Worm (Caenorhabditis elegans): ENCODE results near the gene F17H10.1.

The F17H10.1 gene

DNA sequence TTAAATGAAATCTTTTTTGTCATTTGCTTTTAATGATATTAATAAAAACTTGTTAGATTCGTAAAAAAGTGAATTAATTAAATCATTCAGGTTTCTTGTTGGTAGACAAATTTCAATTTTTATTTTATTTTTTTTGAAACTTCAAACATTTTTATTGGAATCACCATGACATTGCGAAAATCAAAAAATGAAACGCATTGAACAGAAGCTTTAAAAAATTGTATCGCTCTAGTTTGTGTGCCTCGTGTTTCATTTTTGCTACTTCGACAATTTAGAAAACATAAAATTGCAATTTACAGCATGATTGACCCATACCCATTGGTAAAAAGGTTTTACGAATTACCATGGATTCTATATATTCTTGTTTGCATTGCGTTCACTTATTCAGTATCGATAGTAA, 20.8 kb upstream of the F17H10.1 start, which contains the start of gene R03G8.1:
R03G8.1 (plus strand) TSS at position 301 of the 400 bp plus-strand sequence.
- no peak for TF ChIP-seq aptf-3 (GFP tag; IDR thresholded peaks at IDR 0.05)
- no peak for TF ChIP-seq zim-3 (tag; optimal IDR thresholded peaks at IDR 0.05)
- no peak for TF ChIP-seq D2030.7 (GFP tag; IDR thresholded peaks at IDR 0.05)
- TF ChIP-seq mcd-1 (GFP tag; IDR thresholded peaks at IDR 0.05), result no peak
- TF ChIP-seq sptf-2 (GFP tag; optimal IDR thresholded peaks at IDR 0.05), result no peak

DNA sequence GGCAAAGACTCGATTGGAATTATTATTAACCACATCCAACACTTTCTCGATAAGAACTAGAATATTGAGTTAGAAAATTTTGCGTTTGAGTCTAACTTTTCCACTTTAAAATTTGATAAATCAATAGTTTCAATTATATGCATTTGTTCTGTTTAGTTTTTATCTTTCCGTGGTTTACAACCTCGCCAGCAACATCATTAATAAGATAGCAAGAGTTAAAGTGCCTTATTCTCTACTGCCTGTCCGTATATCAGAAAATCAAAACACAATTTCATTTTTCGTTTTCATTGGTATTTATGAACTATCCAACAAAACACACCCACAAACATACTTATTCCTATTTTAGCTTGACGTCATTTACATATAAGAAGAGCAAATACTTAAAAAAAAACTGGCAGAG, 16.5 kb upstream of the F17H10.1 start:
- no peak for TF ChIP-seq rec-8 (tag; optimal IDR thresholded peaks at IDR 0.05)
- TF ChIP-seq cebp-2 (GFP tag; IDR thresholded peaks at IDR 0.05), result no peak
- TF ChIP-seq F22D6.2 (tag; optimal IDR thresholded peaks at IDR 0.05), result no peak
- TF ChIP-seq F33H1.4 (GFP tag; IDR thresholded peaks at IDR 0.05), result no peak
- no peak for TF ChIP-seq snpc-1.1 (tag; optimal IDR thresholded peaks at IDR 0.05; ENCODE audit: insufficient read depth)
- no peak for TF ChIP-seq atf-7 (tag; optimal IDR thresholded peaks at IDR 0.05)
- no peak for TF ChIP-seq ceh-58 (GFP tag; IDR thresholded peaks at IDR 0.05)
- TF ChIP-seq bed-2 (GFP tag; IDR thresholded peaks at IDR 0.05), result no peak
- TF ChIP-seq snpc-4 (GFP tag; optimal IDR thresholded peaks at IDR 0.05), result no peak
- TF ChIP-seq snpc-4 (tag; optimal IDR thresholded peaks at IDR 0.05), result no peak
- no peak for TF ChIP-seq sptf-2 (GFP tag; optimal IDR thresholded peaks at IDR 0.05)
- no peak for TF ChIP-seq madf-3 (GFP tag; IDR thresholded peaks at IDR 0.05)
- no peak for TF ChIP-seq mxl-1 (tag; optimal IDR thresholded peaks at IDR 0.05)
- TF ChIP-seq lin-26 (GFP tag; IDR thresholded peaks at IDR 0.05), result no peak
- TF ChIP-seq nfya-2 (GFP tag; IDR thresholded peaks at IDR 0.05), result no peak
- TF ChIP-seq die-1 (tag; optimal IDR thresholded peaks at IDR 0.05), result no peak

DNA sequence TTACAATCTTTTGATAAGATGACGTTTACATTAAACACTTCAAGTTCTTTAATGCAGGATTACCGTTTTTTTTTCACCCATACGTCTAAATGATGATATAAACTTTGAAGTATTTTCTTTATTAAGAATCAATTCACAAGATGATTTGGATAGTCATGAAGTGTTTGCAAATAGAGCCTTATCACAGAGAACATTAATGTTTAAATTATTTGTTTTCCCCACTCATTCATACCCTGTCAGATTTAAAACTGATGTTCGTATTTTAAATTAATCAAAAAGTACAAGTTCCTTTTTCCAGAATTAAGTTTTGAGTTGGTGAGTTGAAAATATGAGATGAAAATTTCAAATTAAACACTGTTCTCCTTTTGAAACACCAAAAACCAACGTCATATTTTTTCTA, 14.4 kb upstream of the F17H10.1 start, which contains the start of gene R03G8.3:
R03G8.3 (plus strand) TSS at position 301 of the 400 bp plus-strand sequence.
- TF ChIP-seq ztf-25 (GFP tag; IDR thresholded peaks at IDR 0.05), result no peak
- no peak for TF ChIP-seq B0336.3 (GFP tag; IDR thresholded peaks at IDR 0.05)
- no peak for TF ChIP-seq athp-1 (tag; optimal IDR thresholded peaks at IDR 0.05)
- TF ChIP-seq mes-4 (tag; optimal IDR thresholded peaks at IDR 0.05), result no peak
- no peak for TF ChIP-seq snpc-1.1 (tag; optimal IDR thresholded peaks at IDR 0.05; ENCODE audit: insufficient read depth)
- no peak for TF ChIP-seq him-1 (tag; optimal IDR thresholded peaks at IDR 0.05)
- no peak for TF ChIP-seq nhr-120 (GFP tag; IDR thresholded peaks at IDR 0.05)
- no peak for TF ChIP-seq F39B2.1 (GFP tag; IDR thresholded peaks at IDR 0.05)
- TF ChIP-seq ceh-91 (GFP tag; IDR thresholded peaks at IDR 0.05), result no peak
- no peak for TF ChIP-seq nfyb-1 (GFP tag; IDR thresholded peaks at IDR 0.05)
- no peak for TF ChIP-seq nhr-80 (tag; optimal IDR thresholded peaks at IDR 0.05)
- TF ChIP-seq ccch-3 (GFP tag; optimal IDR thresholded peaks at IDR 0.05), result no peak

DNA sequence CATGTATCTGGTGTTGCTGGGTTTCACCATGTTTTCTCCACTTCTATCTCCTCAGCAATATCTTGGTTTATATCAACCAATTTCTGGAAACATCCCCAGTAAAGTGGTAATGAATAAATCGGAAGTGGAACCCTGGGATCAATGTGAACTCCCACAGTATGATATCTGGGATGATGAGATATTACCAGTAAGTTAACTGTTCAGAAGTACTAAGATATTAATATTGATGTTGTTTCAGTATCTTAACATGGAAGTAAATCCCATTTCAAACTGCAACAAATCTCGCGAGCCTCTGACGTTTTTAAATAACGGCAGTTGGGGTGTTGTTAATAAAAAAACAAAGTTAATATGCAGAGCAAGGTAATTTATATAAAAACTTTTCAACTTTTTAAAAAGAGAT, 13.8 kb upstream of the F17H10.1 start:
- TF ChIP-seq Y53F4B.3 (GFP tag; IDR thresholded peaks at IDR 0.05), result no peak
- no peak for TF ChIP-seq tbx-9 (tag; optimal IDR thresholded peaks at IDR 0.05; ENCODE audit: borderline replicate concordance)
- TF ChIP-seq Y56A3A.18 (GFP tag; IDR thresholded peaks at IDR 0.05), result no peak
- TF ChIP-seq K12H6.12 (tag; optimal IDR thresholded peaks at IDR 0.05), result no peak
- TF ChIP-seq hlh-12 (tag; optimal IDR thresholded peaks at IDR 0.05), result no peak
- TF ChIP-seq C06A6.2 (GFP tag; conservative IDR thresholded peaks at IDR 0.05), result no peak

Measured in whole organism, young adult.